Worm (Caenorhabditis elegans) whole organism, young adult: ENCODE results near the gene C26E1.1.

Source experiments
- B0336.3 ChIP-seq: fragments of 200-800 bp; sonication (Bioruptor generic); IDR thresholded peaks from 2 replicates; pipeline ENCODE4 v1.3.6; 2022; ENCODE audit warnings: missing genetic modification characterization, missing compliant biosample characterization
- F33H1.4 ChIP-seq: fragments of 200-800 bp; sonication (Bioruptor generic); IDR thresholded peaks from 2 replicates; pipeline ENCODE4 v1.3.6; 2022; ENCODE audit warnings: missing genetic modification reagents, missing genetic modification characterization, missing compliant biosample characterization
- F37B4.10 ChIP-seq: fragments of 200-800 bp; sonication (Bioruptor generic); IDR thresholded peaks from 2 replicates; pipeline ENCODE4 v1.3.6; 2022; ENCODE audit warnings: missing genetic modification characterization, missing compliant biosample characterization
- F52B5.7 ChIP-seq: sonication (generic microtip); optimal IDR thresholded peaks from 2 replicates; lab custom pipeline; 2016; ENCODE audit warnings: mild to moderate bottlenecking, missing genetic modification characterization, missing compliant biosample characterization
- F57C9.4 ChIP-seq: sonication (generic microtip); optimal IDR thresholded peaks from 2 replicates; lab custom pipeline; 2017; ENCODE audit warnings: mild to moderate bottlenecking, missing genetic modification characterization, missing compliant biosample characterization
- K12H6.12 ChIP-seq: fragments of 200-800 bp; sonication (Bioruptor generic); optimal IDR thresholded peaks from 2 replicates; lab custom pipeline; 2018; ENCODE audit warnings: mild to moderate bottlenecking, missing genetic modification characterization, missing compliant biosample characterization
- Y56A3A.18 ChIP-seq: fragments of 200-800 bp; sonication (Bioruptor generic); IDR thresholded peaks from 2 replicates; pipeline ENCODE4 v1.3.6; 2022; ENCODE audit warnings: missing genetic modification reagents, missing genetic modification characterization, missing compliant biosample characterization
- ZK185.1 ChIP-seq: sonication (generic microtip); optimal IDR thresholded peaks from 2 replicates; lab custom pipeline; 2016; ENCODE audit warnings: mild to moderate bottlenecking, missing genetic modification characterization, missing compliant biosample characterization; ENCODE audit not compliant: poor library complexity, severe bottlenecking
- atf-7 ChIP-seq: sonication (generic microtip); optimal IDR thresholded peaks from 2 replicates; lab custom pipeline; 2017; ENCODE audit warnings: mild to moderate bottlenecking, missing genetic modification characterization, missing compliant biosample characterization
- cebp-1 ChIP-seq, 2 experiments: fragments of 200-800 bp in 1 of 2; sonication (Bioruptor generic) in 1 of 2; sonication (generic microtip) in 1 of 2; IDR thresholded peaks in 1 of 2; optimal IDR thresholded peaks in 1 of 2; 2 replicates each; pipeline versions ENCODE4 v1.3.6 to Lab custom; 2017 to 2022; ENCODE audit warnings: missing compliant biosample characterization in 2 of 2, missing genetic modification characterization in 2 of 2, mild to moderate bottlenecking in 1 of 2, missing genetic modification reagents in 1 of 2, moderate library complexity in 1 of 2
- efl-1 ChIP-seq: fragments of 150-350 bp; optimal IDR thresholded peaks from 2 replicates; lab custom pipeline; 2014; ENCODE audit warnings: missing biosample characterization, missing genetic modification reagents, missing genetic modification characterization
- ets-4 ChIP-seq: fragments of 200-800 bp; sonication (Bioruptor generic); optimal IDR thresholded peaks from 2 replicates; lab custom pipeline; 2018; ENCODE audit warnings: mild to moderate bottlenecking, missing genetic modification characterization, missing compliant biosample characterization
- gei-17 ChIP-seq: fragments of 200-800 bp; sonication (Bioruptor generic); optimal IDR thresholded peaks from 2 replicates; lab custom pipeline; 2018; ENCODE audit warnings: mild to moderate bottlenecking, missing genetic modification characterization, missing compliant biosample characterization
- hrde-1 ChIP-seq: sonication (generic microtip); optimal IDR thresholded peaks from 2 replicates; lab custom pipeline; 2016; ENCODE audit warnings: missing genetic modification characterization, mild to moderate bottlenecking, missing compliant biosample characterization, moderate library complexity, missing genotype, missing genetic modification reagents, borderline replicate concordance
- hsf-1 ChIP-seq: fragments of 200-800 bp; sonication (Bioruptor generic); IDR thresholded peaks from 2 replicates; pipeline ENCODE4 v1.3.6; 2022; ENCODE audit warnings: missing genetic modification reagents, missing genetic modification characterization, missing compliant biosample characterization
- lag-1 ChIP-seq: fragments of 200-800 bp; sonication (Bioruptor generic); IDR thresholded peaks from 2 replicates; pipeline ENCODE4 v1.3.6; 2022; ENCODE audit warnings: missing genetic modification reagents, missing genetic modification characterization, missing compliant biosample characterization
- lin-26 ChIP-seq: fragments of 200-800 bp; sonication (Bioruptor generic); IDR thresholded peaks from 2 replicates; pipeline ENCODE4 v1.3.6; 2022; ENCODE audit warnings: missing genetic modification reagents, missing genetic modification characterization, missing compliant biosample characterization
- lin-35 ChIP-seq, 3 experiments: fragments of 150-350 bp in 2 of 3; sonication (generic microtip) in 1 of 3; optimal IDR thresholded peaks; 2 replicates each; lab custom pipeline; 2014 to 2018; ENCODE audit warnings: missing biosample characterization in 3 of 3, missing genetic modification characterization in 3 of 3, missing genetic modification reagents in 3 of 3
- lin-40 ChIP-seq: sonication (generic microtip); optimal IDR thresholded peaks from 2 replicates; lab custom pipeline; 2016; ENCODE audit warnings: missing genetic modification characterization, mild to moderate bottlenecking, missing compliant biosample characterization, missing genotype, missing genetic modification reagents
- lin-54 ChIP-seq: fragments of 200-800 bp; sonication (Bioruptor generic); optimal IDR thresholded peaks from 2 replicates; lab custom pipeline; 2018; ENCODE audit warnings: mild to moderate bottlenecking, missing genetic modification characterization, missing compliant biosample characterization
- lir-1 ChIP-seq: fragments of 200-800 bp; sonication (Bioruptor generic); conservative IDR thresholded peaks from 2 replicates; pipeline ENCODE4 v1.3.6; 2022; ENCODE audit warnings: missing genetic modification reagents, missing genetic modification characterization, missing compliant biosample characterization
- madf-3 ChIP-seq: fragments of 200-800 bp; sonication (Bioruptor generic); IDR thresholded peaks from 2 replicates; pipeline ENCODE4 v1.3.6; 2022; ENCODE audit warnings: missing genetic modification reagents, missing genetic modification characterization, missing compliant biosample characterization
- mcd-1 ChIP-seq: fragments of 200-800 bp; sonication (Bioruptor generic); IDR thresholded peaks from 2 replicates; pipeline ENCODE4 v1.3.6; 2022; ENCODE audit warnings: missing genetic modification reagents, missing genetic modification characterization, missing compliant biosample characterization
- mel-28 ChIP-seq: sonication (generic microtip); optimal IDR thresholded peaks from 2 replicates; lab custom pipeline; 2016; ENCODE audit warnings: borderline replicate concordance, mild to moderate bottlenecking, missing genetic modification characterization, missing compliant biosample characterization
- nfyb-1 ChIP-seq: fragments of 200-800 bp; sonication (Bioruptor generic); IDR thresholded peaks from 2 replicates; pipeline ENCODE4 v1.3.6; 2022; ENCODE audit warnings: missing genetic modification reagents, missing genetic modification characterization, missing compliant biosample characterization
- nhr-27 ChIP-seq: fragments of 200-800 bp; sonication (Bioruptor generic); optimal IDR thresholded peaks from 2 replicates; lab custom pipeline; 2018; ENCODE audit warnings: mild to moderate bottlenecking, missing genetic modification characterization, moderate library complexity, missing compliant biosample characterization
- nhr-80 ChIP-seq: sonication (generic microtip); optimal IDR thresholded peaks from 2 replicates; lab custom pipeline; 2016; ENCODE audit warnings: missing genetic modification characterization, missing compliant biosample characterization
- nhr-90 ChIP-seq: sonication (generic microtip); optimal IDR thresholded peaks from 2 replicates; lab custom pipeline; 2016; ENCODE audit warnings: missing genotype, mild to moderate bottlenecking, missing genetic modification characterization, missing compliant biosample characterization
- rec-8 ChIP-seq, 2 experiments: sonication (generic microtip); optimal IDR thresholded peaks; 2 replicates each; lab custom pipeline; 2016; ENCODE audit warnings: mild to moderate bottlenecking in 2 of 2, missing genetic modification characterization in 2 of 2, missing genetic modification reagents in 2 of 2, missing genotype in 2 of 2, missing biosample characterization in 1 of 2, missing compliant biosample characterization in 1 of 2, moderate library complexity in 1 of 2
- somi-1 ChIP-seq: fragments of 200-800 bp; sonication (Bioruptor generic); optimal IDR thresholded peaks from 2 replicates; lab custom pipeline; 2018; ENCODE audit warnings: mild to moderate bottlenecking, missing genetic modification characterization, missing compliant biosample characterization
- tbp1 ChIP-seq: fragments of 200-800 bp; sonication (Bioruptor generic); optimal IDR thresholded peaks from 2 replicates; lab custom pipeline; 2018; ENCODE audit warnings: mild to moderate bottlenecking, missing genetic modification characterization, missing compliant biosample characterization
- tlf-1 ChIP-seq: fragments of 200-800 bp; sonication (Bioruptor generic); optimal IDR thresholded peaks from 2 replicates; lab custom pipeline; 2018; ENCODE audit warnings: mild to moderate bottlenecking, missing genetic modification characterization, missing compliant biosample characterization
- unc-62 ChIP-seq: fragments of 150-350 bp; optimal IDR thresholded peaks from 2 replicates; lab custom pipeline; 2014; ENCODE audit warnings: missing biosample characterization, missing genetic modification reagents, missing genetic modification characterization
- zim-3 ChIP-seq: sonication (generic microtip); optimal IDR thresholded peaks from 2 replicates; lab custom pipeline; 2017; ENCODE audit warnings: mild to moderate bottlenecking, missing genetic modification characterization, moderate library complexity, missing compliant biosample characterization
- ztf-26 ChIP-seq: sonication (generic microtip); optimal IDR thresholded peaks from 2 replicates; lab custom pipeline; 2017; ENCODE audit warnings: missing genetic modification characterization, missing compliant biosample characterization

The C26E1.1 gene

DNA sequence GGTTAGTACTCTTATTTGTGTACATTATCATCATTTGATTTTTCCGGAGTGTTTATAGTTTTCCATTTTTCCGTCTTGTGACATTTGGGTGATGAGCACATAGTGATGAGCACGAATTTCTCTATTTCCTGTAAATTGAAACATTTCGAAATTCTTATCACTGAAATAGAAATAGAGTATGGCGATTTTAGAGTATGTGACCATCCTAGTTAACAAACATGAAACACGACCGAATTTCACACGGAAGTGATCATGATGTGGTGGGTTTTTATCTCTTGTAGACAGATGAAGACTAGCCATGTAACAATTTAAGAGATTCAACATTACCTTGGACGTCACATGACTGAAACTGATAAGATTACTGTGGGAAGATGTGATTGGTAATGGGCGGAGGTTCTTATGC lies 28.1 kb upstream of the C26E1.1 start (continued):
- TF ChIP-seq K12H6.12 (no peak), tbp1 (GFP tag; lab: Kevin White, UChicago) (peak; percentile 20), F33H1.4 (GFP tag; lab: Robert Waterston, UW) (no peak), lir-1 (no peak), lin-26 (GFP tag; lab: Robert Waterston, UW) (no peak), mel-28 (tag; lab: Kevin White, UChicago) (no peak), F37B4.10 (GFP tag; lab: Robert Waterston, UW) (no peak), Y56A3A.18 (GFP tag; lab: Robert Waterston, UW) (no peak), lin-40 (tag; lab: Kevin White, UChicago) (peak; percentile 29), lin-35 (GFP tag; optimal IDR thresholded peaks at IDR 0.05; lab: Kevin White, UChicago) (no peak), ztf-26 (tag; lab: Kevin White, UChicago) (no peak), F57C9.4 (tag; lab: Kevin White, UChicago) (no peak), mcd-1 (GFP tag; lab: Robert Waterston, UW) (no peak), cebp-1 (GFP tag; IDR thresholded peaks at IDR 0.05; lab: Robert Waterston, UW) (peak; percentile 76; the same call in 1 of the 2 replicates), cebp-1 (tag; optimal IDR thresholded peaks at IDR 0.05; lab: Kevin White, UChicago) (peak; percentile 86), nhr-80 (tag; lab: Kevin White, UChicago) (peak; percentile 87), tlf-1 (no peak), unc-62 (no peak), gei-17 (GFP tag; lab: Kevin White, UChicago) (no peak)

DNA sequence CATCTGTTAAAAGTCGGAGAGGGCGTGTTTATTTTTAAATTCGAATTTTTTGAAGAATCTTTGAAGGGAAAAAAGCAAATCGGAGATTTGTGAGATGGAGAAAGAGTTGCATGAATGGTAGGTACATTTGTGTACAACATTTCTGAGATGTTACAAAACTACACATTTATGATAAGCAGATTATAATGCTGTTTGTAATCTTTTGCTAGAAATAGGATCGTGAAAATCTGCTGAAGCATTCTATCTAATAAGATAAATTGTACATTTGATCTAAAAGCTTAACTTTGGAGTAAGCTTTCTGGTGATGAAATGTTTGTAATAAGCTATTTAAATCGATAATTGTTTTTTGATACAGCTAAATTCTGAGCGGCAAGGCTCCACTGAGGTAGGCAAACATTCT lies 25.0 kb upstream of the C26E1.1 start:
- TF ChIP-seq nhr-90 (tag; lab: Kevin White, UChicago) (no peak), zim-3 (no peak), mcd-1 (GFP tag; lab: Robert Waterston, UW) (no peak), lin-54 (no peak)

DNA sequence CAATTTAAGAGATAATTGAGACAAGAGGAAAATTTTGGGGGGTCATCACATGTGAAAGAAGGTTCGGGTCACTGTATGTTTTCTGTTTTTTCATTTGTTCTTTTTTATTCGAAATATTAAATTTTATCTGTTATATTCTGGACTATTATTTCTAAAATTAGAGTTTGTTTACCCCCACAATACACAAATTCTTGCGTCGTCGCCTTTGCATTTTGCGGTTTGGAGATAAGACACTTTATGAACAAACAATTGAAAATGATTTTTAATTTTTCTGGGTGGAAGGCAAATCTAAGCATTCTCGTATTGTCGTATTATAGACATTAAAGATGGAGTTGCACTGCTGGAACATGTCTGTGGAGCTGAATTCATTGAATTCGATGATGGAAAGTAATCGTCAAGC lies 24.0 kb upstream of the C26E1.1 start:
- no peak for TF ChIP-seq somi-1
- TF ChIP-seq hsf-1, result no peak
- TF ChIP-seq lag-1, result no peak

DNA sequence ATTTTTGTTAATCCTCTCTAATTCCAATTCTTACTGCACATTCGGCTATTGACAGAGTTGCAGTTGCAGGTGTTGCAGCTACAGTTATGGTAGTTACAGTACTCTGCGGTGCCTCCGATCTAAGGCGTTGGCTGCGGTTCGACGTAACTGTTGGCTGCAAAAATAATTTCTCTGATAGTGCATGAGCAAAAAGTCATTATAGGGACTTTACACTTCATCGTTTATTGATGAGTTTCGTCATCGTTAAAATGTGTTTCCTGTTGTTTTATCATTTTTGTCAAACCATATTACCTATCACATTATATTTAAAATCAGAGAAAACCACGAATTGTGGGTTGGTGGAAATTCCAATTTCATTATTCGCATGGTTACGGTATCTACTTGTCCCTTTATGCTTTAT lies 22.7 kb upstream of the C26E1.1 start:
- TF ChIP-seq cebp-1 (GFP tag; IDR thresholded peaks at IDR 0.05; lab: Robert Waterston, UW) (no peak), cebp-1 (tag; optimal IDR thresholded peaks at IDR 0.05; lab: Kevin White, UChicago) (peak; percentile 18), madf-3 (GFP tag; lab: Robert Waterston, UW) (no peak), nhr-80 (tag; lab: Kevin White, UChicago) (peak; percentile 56), nhr-27 (tag; lab: Kevin White, UChicago) (no peak), F52B5.7 (tag; lab: Kevin White, UChicago) (no peak), nfyb-1 (GFP tag; lab: Robert Waterston, UW) (0 out of 2 replicates have a peak, but pooled peaks have one; percentile 37)

DNA sequence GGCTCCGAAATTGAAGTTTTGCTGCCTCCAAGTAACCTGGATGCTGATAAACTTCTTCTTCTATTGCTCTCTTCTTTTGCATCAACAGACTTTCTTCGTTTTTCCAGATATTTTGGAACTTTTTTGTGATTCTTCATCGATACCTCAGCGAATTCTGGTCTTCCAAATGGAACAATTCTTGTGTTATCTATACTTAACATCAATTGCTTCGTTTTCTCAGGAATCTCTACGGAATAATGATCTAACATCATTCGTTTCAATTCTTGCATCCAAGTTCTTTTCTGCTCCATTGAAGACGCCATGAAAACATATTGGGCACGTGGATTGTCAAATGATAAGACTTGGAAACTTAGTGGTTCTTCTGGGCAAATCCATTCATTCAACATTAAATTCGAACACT lies 21.4 kb upstream of the C26E1.1 start, which contains the start of gene F32F2.4:
F32F2.4 (plus strand) TSS at position 301 of the 400 bp plus-strand sequence.
- no peak for TF ChIP-seq tlf-1
- no peak for TF ChIP-seq ZK185.1 (tag; lab: Kevin White, UChicago)

DNA sequence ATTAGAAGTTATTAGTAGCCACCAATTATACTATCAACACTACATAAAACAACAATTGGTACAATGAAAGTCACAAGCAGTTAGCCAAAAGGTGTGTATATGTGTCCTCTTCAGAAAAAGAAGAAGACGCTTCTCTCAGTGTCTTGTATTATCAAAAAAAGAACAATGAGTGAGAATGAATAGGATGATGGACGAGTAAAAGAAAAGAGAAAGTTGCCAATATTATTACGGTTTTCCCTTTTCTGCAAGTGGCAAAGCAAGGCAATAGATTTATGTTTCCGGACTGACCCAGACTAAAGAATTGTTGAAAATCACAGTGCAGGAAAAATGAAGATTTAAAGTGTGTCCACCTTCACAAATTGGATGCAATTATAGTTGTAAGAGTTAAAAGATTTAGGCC lies 16.9 kb upstream of the C26E1.1 start:
- no peak for TF ChIP-seq nhr-90 (tag; lab: Kevin White, UChicago)
- no peak for TF ChIP-seq lin-35 (GFP tag; optimal IDR thresholded peaks at IDR 0.05; lab: Kevin White, UChicago)
- no peak for TF ChIP-seq ZK185.1 (tag; lab: Kevin White, UChicago)
- no peak for TF ChIP-seq hrde-1 (tag; lab: Kevin White, UChicago)
- TF ChIP-seq ets-4 (GFP tag; lab: Kevin White, UChicago), result no peak
- TF ChIP-seq atf-7, result no peak
- no peak for TF ChIP-seq efl-1
- no peak for TF ChIP-seq ztf-26 (tag; lab: Kevin White, UChicago)
- no peak for TF ChIP-seq F52B5.7 (tag; lab: Kevin White, UChicago)
- TF ChIP-seq B0336.3 (GFP tag; lab: Robert Waterston, UW), result no peak
- TF ChIP-seq rec-8 (tag; optimal IDR thresholded peaks at IDR 0.05; lab: Kevin White, UChicago), result no peak
